Fruit fly (Drosophila melanogaster) whole organism, embryonic: ENCODE data around the gene Teh2.
A peak's percentile ranks its signal among the peaks of the same experiment; 100 is the strongest.

Experiments used
- CG10565 ChIP-seq: fragments of 200-800 bp; sonication (Bioruptor generic); optimal IDR thresholded peaks from 3 replicates; lab custom pipeline; 2016; ENCODE audit warnings: missing biosample characterization, mild to moderate bottlenecking, missing genetic modification characterization
- CG12155 ChIP-seq: fragments of 200-800 bp; sonication (Bioruptor generic); optimal IDR thresholded peaks from 3 replicates; lab custom pipeline; 2016; ENCODE audit warnings: missing biosample characterization, missing genetic modification characterization
- CG12299 ChIP-seq: fragments of 200-800 bp; sonication (Bioruptor generic); optimal IDR thresholded peaks from 2 replicates; lab custom pipeline; 2018; ENCODE audit warnings: missing biosample characterization, mild to moderate bottlenecking, missing genetic modification characterization
- CG12659 ChIP-seq: fragments of 200-800 bp; sonication (Bioruptor generic); optimal IDR thresholded peaks from 3 replicates; lab custom pipeline; 2017; ENCODE audit warnings: mild to moderate bottlenecking, missing biosample characterization, missing genetic modification reagents, missing genetic modification characterization
- CG12942 ChIP-seq: fragments of 200-800 bp; sonication (Bioruptor generic); optimal IDR thresholded peaks from 3 replicates; lab custom pipeline; 2016; ENCODE audit warnings: missing biosample characterization, missing genetic modification characterization
- CG14710 ChIP-seq: fragments of 200-800 bp; sonication (Bioruptor generic); optimal IDR thresholded peaks from 3 replicates; lab custom pipeline; 2019; ENCODE audit warnings: missing biosample characterization, mild to moderate bottlenecking, missing genetic modification characterization, moderate library complexity
- CG15514 ChIP-seq: fragments of 200-800 bp; sonication (Bioruptor generic); optimal IDR thresholded peaks from 3 replicates; lab custom pipeline; 2017; ENCODE audit warnings: missing biosample characterization, missing genetic modification characterization, mild to moderate bottlenecking, moderate library complexity, missing genetic modification reagents
- CG15601 ChIP-seq: fragments of 200-800 bp; sonication (Bioruptor generic); optimal IDR thresholded peaks from 3 replicates; lab custom pipeline; 2019; ENCODE audit warnings: missing biosample characterization, mild to moderate bottlenecking, missing genetic modification characterization, moderate library complexity
- CG16863 ChIP-seq: fragments of 200-800 bp; sonication (Bioruptor generic); optimal IDR thresholded peaks from 3 replicates; lab custom pipeline; 2016; ENCODE audit warnings: missing biosample characterization, missing genetic modification characterization
- CG17186 ChIP-seq: fragments of 200-800 bp; sonication (Bioruptor generic); optimal IDR thresholded peaks from 3 replicates; lab custom pipeline; 2017; ENCODE audit warnings: missing biosample characterization, missing genetic modification reagents, missing genetic modification characterization
- CG17359 ChIP-seq: fragments of 200-800 bp; sonication (Bioruptor generic); optimal IDR thresholded peaks from 3 replicates; lab custom pipeline; 2018; ENCODE audit warnings: missing biosample characterization, mild to moderate bottlenecking, missing genetic modification characterization, moderate library complexity
- CG42726 ChIP-seq: fragments of 200-800 bp; sonication (Bioruptor generic); IDR thresholded peaks from 2 replicates; pipeline ENCODE4 v1.3.6; 2022; ENCODE audit warnings: missing biosample characterization, missing genetic modification characterization; ENCODE audit not compliant: partially characterized antibody
- CG43689 ChIP-seq: fragments of 200-800 bp; sonication (Bioruptor generic); IDR thresholded peaks from 2 replicates; pipeline ENCODE4 v1.3.6; 2022; ENCODE audit warnings: missing biosample characterization, missing genetic modification characterization
- CG4707 ChIP-seq: fragments of 200-800 bp; sonication (Bioruptor generic); optimal IDR thresholded peaks from 2 replicates; lab custom pipeline; 2018; ENCODE audit warnings: missing biosample characterization, mild to moderate bottlenecking, missing genetic modification characterization, moderate library complexity
- CG6683 ChIP-seq: fragments of 200-800 bp; sonication (Bioruptor generic); optimal IDR thresholded peaks from 2 replicates; lab custom pipeline; 2017; ENCODE audit warnings: missing biosample characterization, mild to moderate bottlenecking, missing genetic modification characterization, missing genetic modification reagents
- CG9817 ChIP-seq: fragments of 200-800 bp; sonication (Bioruptor generic); optimal IDR thresholded peaks from 2 replicates; lab custom pipeline; 2018; ENCODE audit warnings: missing biosample characterization, mild to moderate bottlenecking, missing genetic modification characterization, moderate library complexity
- CkIIα-i1 ChIP-seq: fragments of 200-800 bp; sonication (Bioruptor generic); IDR thresholded peaks from 2 replicates; pipeline ENCODE4 v1.3.6; 2022; ENCODE audit warnings: missing biosample characterization, missing genetic modification characterization
- D ChIP-seq, 2 experiments: fragments of 200-800 bp in 1 of 2; fragments of >200 bp in 1 of 2; sonication (Bioruptor generic) in 1 of 2; optimal IDR thresholded peaks; 2 replicates in 1 of 2; 3 replicates in 1 of 2; lab custom pipeline; 2017; ENCODE audit warnings: mild to moderate bottlenecking in 1 of 2, missing biosample characterization in 1 of 2, missing genetic modification characterization in 1 of 2, missing genetic modification reagents in 1 of 2
- D19B ChIP-seq: fragments of 200-800 bp; sonication (Bioruptor generic); optimal IDR thresholded peaks from 2 replicates; lab custom pipeline; 2017; ENCODE audit warnings: missing biosample characterization, mild to moderate bottlenecking, missing genetic modification characterization
- Fer2 ChIP-seq: fragments of 200-800 bp; sonication (Bioruptor generic); optimal IDR thresholded peaks from 2 replicates; lab custom pipeline; 2018; ENCODE audit warnings: missing biosample characterization, mild to moderate bottlenecking, missing genetic modification characterization, moderate library complexity
- GATAe ChIP-seq: fragments of 200-800 bp; sonication (Bioruptor generic); conservative IDR thresholded peaks from 2 replicates; pipeline ENCODE4 v1.3.6; 2022; ENCODE audit warnings: missing biosample characterization, missing genetic modification characterization
- Hr78 ChIP-seq, 2 experiments: fragments of 200-800 bp in 1 of 2; fragments of >200 bp in 1 of 2; sonication (Bioruptor generic) in 1 of 2; optimal IDR thresholded peaks; 2 replicates each; lab custom pipeline; 2017 to 2019; ENCODE audit warnings: missing biosample characterization in 2 of 2, missing genetic modification characterization in 2 of 2, mild to moderate bottlenecking in 1 of 2, moderate library complexity in 1 of 2
- Hsf ChIP-seq: fragments of 200-800 bp; sonication (Bioruptor generic); optimal IDR thresholded peaks from 3 replicates; lab custom pipeline; 2016; ENCODE audit warnings: missing biosample characterization, missing genetic modification characterization
- Lhr ChIP-seq: fragments of 200-800 bp; sonication (Bioruptor generic); optimal IDR thresholded peaks from 3 replicates; lab custom pipeline; 2017; ENCODE audit warnings: mild to moderate bottlenecking, missing biosample characterization, missing genetic modification reagents, missing genetic modification characterization
- Poxn ChIP-seq: fragments of 200-800 bp; sonication (Bioruptor generic); IDR thresholded peaks from 2 replicates; pipeline ENCODE4 v1.3.6; 2022; ENCODE audit warnings: missing biosample characterization, missing genetic modification characterization
- Trl ChIP-seq, 3 experiments: fragments of >200 bp in 2 of 3; fragments of 200-800 bp in 1 of 3; sonication (Bioruptor generic) in 1 of 3; optimal IDR thresholded peaks; 2 replicates in 1 of 3; 3 replicates in 2 of 3; lab custom pipeline; 2016 to 2017; ENCODE audit warnings: missing biosample characterization in 1 of 3, missing genetic modification characterization in 1 of 3
- bbx ChIP-seq: fragments of 200-800 bp; sonication (Bioruptor generic); IDR thresholded peaks from 2 replicates; pipeline ENCODE4 v1.3.6; 2022; ENCODE audit warnings: missing biosample characterization, missing genetic modification characterization; ENCODE audit not compliant: partially characterized antibody
- cas ChIP-seq: fragments of 200-800 bp; sonication (Bioruptor generic); IDR thresholded peaks from 2 replicates; pipeline ENCODE4 v1.3.6; 2022; ENCODE audit warnings: missing biosample characterization, missing genetic modification characterization
- chinmo ChIP-seq: fragments of 200-800 bp; sonication (Bioruptor generic); IDR thresholded peaks from 4 replicates; pipeline ENCODE4 v1.3.6; 2022; ENCODE audit warnings: missing biosample characterization, missing genetic modification characterization; ENCODE audit not compliant: partially characterized antibody
- corto ChIP-seq: fragments of 200-800 bp; sonication (Bioruptor generic); optimal IDR thresholded peaks from 2 replicates; lab custom pipeline; 2016; ENCODE audit warnings: missing biosample characterization, mild to moderate bottlenecking, missing genetic modification characterization, moderate library complexity
- dan ChIP-seq: fragments of 200-800 bp; sonication (Bioruptor generic); IDR thresholded peaks from 2 replicates; pipeline ENCODE4 v1.3.6; 2022; ENCODE audit warnings: missing biosample characterization, missing genetic modification characterization
- danr ChIP-seq: fragments of 200-800 bp; sonication (Bioruptor generic); IDR thresholded peaks from 2 replicates; pipeline ENCODE4 v1.3.6; 2022; ENCODE audit warnings: missing biosample characterization, missing genetic modification characterization
- dimm ChIP-seq: fragments of 200-800 bp; sonication (Bioruptor generic); IDR thresholded peaks from 2 replicates; pipeline ENCODE4 v1.3.6; 2022; ENCODE audit warnings: missing biosample characterization, missing genetic modification characterization
- eve ChIP-seq, 2 experiments: fragments of >200 bp; optimal IDR thresholded peaks; 2 replicates each; lab custom pipeline; 2017; ENCODE audit warnings: missing biosample characterization in 2 of 2, missing genetic modification characterization in 2 of 2
- eyg ChIP-seq: fragments of 200-800 bp; sonication (Bioruptor generic); optimal IDR thresholded peaks from 3 replicates; lab custom pipeline; 2016; ENCODE audit warnings: missing biosample characterization, missing genetic modification characterization
- gce ChIP-seq: fragments of 200-800 bp; sonication (Bioruptor generic); IDR thresholded peaks from 3 replicates; pipeline ENCODE4 v1.3.6; 2022; ENCODE audit warnings: missing biosample characterization, missing genetic modification characterization
- jing ChIP-seq: fragments of 200-800 bp; sonication (Bioruptor generic); optimal IDR thresholded peaks from 2 replicates; lab custom pipeline; 2018; ENCODE audit warnings: missing biosample characterization, mild to moderate bottlenecking, missing genetic modification characterization
- klu ChIP-seq: fragments of 200-800 bp; sonication (Bioruptor generic); IDR thresholded peaks from 2 replicates; pipeline ENCODE4 v1.3.6; 2022; ENCODE audit warnings: missing biosample characterization, missing genetic modification characterization
- lola ChIP-seq, 3 experiments: fragments of >200 bp in 2 of 3; fragments of 200-800 bp in 1 of 3; sonication (Bioruptor generic) in 1 of 3; optimal IDR thresholded peaks; 2 replicates each; lab custom pipeline; 2017 to 2019; ENCODE audit warnings: missing biosample characterization in 3 of 3, missing genetic modification characterization in 3 of 3, mild to moderate bottlenecking in 1 of 3, moderate library complexity in 1 of 3
- otp ChIP-seq: fragments of 200-800 bp; sonication (Bioruptor generic); IDR thresholded peaks from 3 replicates; pipeline ENCODE4, ENCODE4 v1.3.6; 2022; ENCODE audit warnings: missing biosample characterization, missing genetic modification characterization
- psq ChIP-seq: fragments of 200-800 bp; sonication (Bioruptor generic); optimal IDR thresholded peaks from 2 replicates; lab custom pipeline; 2017; ENCODE audit warnings: missing biosample characterization, missing genetic modification characterization
- sim ChIP-seq: fragments of 200-800 bp; sonication (Bioruptor generic); IDR thresholded peaks from 2 replicates; pipeline ENCODE4 v1.3.6; 2022; ENCODE audit warnings: missing biosample characterization, missing genetic modification characterization
- sisA ChIP-seq: fragments of 200-800 bp; sonication (Bioruptor generic); IDR thresholded peaks from 2 replicates; pipeline ENCODE4 v1.3.6; 2022; ENCODE audit warnings: missing biosample characterization, missing genetic modification characterization
- slou ChIP-seq: fragments of 200-800 bp; sonication (Bioruptor generic); optimal IDR thresholded peaks from 3 replicates; lab custom pipeline; 2016; ENCODE audit warnings: missing biosample characterization, missing genetic modification characterization
- slp2 ChIP-seq: fragments of 200-800 bp; sonication (Bioruptor generic); optimal IDR thresholded peaks from 2 replicates; lab custom pipeline; 2016; ENCODE audit warnings: missing biosample characterization, missing genetic modification characterization
- toy ChIP-seq: fragments of 200-800 bp; sonication (Bioruptor generic); IDR thresholded peaks from 2 replicates; pipeline ENCODE4 v1.3.6; 2022; ENCODE audit warnings: missing biosample characterization, missing genetic modification characterization
- vnd ChIP-seq: fragments of 200-800 bp; sonication (Bioruptor generic); IDR thresholded peaks from 3 replicates; pipeline ENCODE4 v1.3.6; 2022; ENCODE audit warnings: missing biosample characterization, missing genetic modification characterization; ENCODE audit not compliant: partially characterized antibody

The Teh2 gene

dm6 chr3L:4228187-4228836, 40.5 kb upstream of the Teh2 start (continued):
- TF ChIP-seq chinmo (GFP tag; lab: Robert Waterston, UW) (no peak), CG42726 (no peak), CG16863 (GFP tag; lab: Kevin White, UChicago) (peak; percentile 97), slou (GFP tag; lab: Kevin White, UChicago) (peak; percentile 49), Poxn (GFP tag; lab: Robert Waterston, UW) (peak; percentile 41; the same call in 1 of the 2 replicates), bbx (GFP tag; lab: Robert Waterston, UW) (no peak), CG15601 (tag; lab: Kevin White, UChicago) (peak; percentile 97), CG4707 (peak; percentile 93), CkIIα-i1 (GFP tag; lab: Robert Waterston, UW) (peak; percentile 80; the same call in 1 of the 2 replicates), CG17359 (tag; lab: Kevin White, UChicago) (peak; percentile 97), slp2 (peak; percentile 94), gce (peak; percentile 98), CG9817 (tag; lab: Kevin White, UChicago) (peak; percentile 95), eyg (GFP tag; lab: Kevin White, UChicago) (peak; percentile 92), jing (GFP tag; lab: Kevin White, UChicago) (peak; percentile 97), dimm (GFP tag; lab: Robert Waterston, UW) (peak; percentile 95), lola (GFP tag; optimal IDR thresholded peaks at IDR 0.05; lab: Kevin White, UChicago) (peak in 1 of 3 experiments; percentile 97), dan (GFP tag; lab: Robert Waterston, UW) (peak; percentile 87), CG17186 (peak; percentile 87), CG10565 (GFP tag; lab: Kevin White, UChicago) (peak; percentile 77), CG15514 (peak; percentile 77), CG12299 (tag; lab: Kevin White, UChicago) (peak; percentile 92), D (optimal IDR thresholded peaks at IDR 0.05; lab: Kevin White, UChicago) (no peak), D (GFP tag; optimal IDR thresholded peaks at IDR 0.05; lab: Kevin White, UChicago) (peak; percentile 97), eve (GFP tag; optimal IDR thresholded peaks at IDR 0.05; lab: Kevin White, UChicago) (peak in 1 of 2 experiments; percentile 97), D19B (GFP tag; lab: Kevin White, UChicago) (peak; percentile 43), CG6683 (GFP tag; lab: Kevin White, UChicago) (peak; percentile 85), Hsf (GFP tag; lab: Kevin White, UChicago) (peak; percentile 96), Lhr (GFP tag; lab: Kevin White, UChicago) (peak; percentile 96), sisA (peak; percentile 99), toy (GFP tag; lab: Robert Waterston, UW) (peak; percentile 73), Fer2 (peak; percentile 88), Hr78 (GFP tag; optimal IDR thresholded peaks at IDR 0.05; lab: Kevin White, UChicago) (peak in 1 of 2 experiments; percentile 92), cas (GFP tag; lab: Robert Waterston, UW) (peak; percentile 67; the same call in 1 of the 2 replicates), psq (GFP tag; lab: Kevin White, UChicago) (peak; percentile 92), CG14710 (tag; lab: Kevin White, UChicago) (peak; percentile 96), danr (peak; percentile 96), corto (GFP tag; lab: Kevin White, UChicago) (peak; percentile 83), klu (GFP tag; lab: Robert Waterston, UW) (peak; percentile 87), GATAe (peak; percentile 49; the same call in 1 of the 2 replicates), CG12942 (GFP tag; lab: Kevin White, UChicago) (peak; percentile 93), CG12155 (GFP tag; lab: Kevin White, UChicago) (peak; percentile 85), vnd (GFP tag; lab: Robert Waterston, UW) (no peak), CG43689 (peak; percentile 92), CG12659 (GFP tag; lab: Kevin White, UChicago) (peak; percentile 96), sim (peak; percentile 95), Trl (optimal IDR thresholded peaks at IDR 0.05; lab: Kevin White, UChicago) (no peak), Trl (GFP tag; optimal IDR thresholded peaks at IDR 0.05; lab: Kevin White, UChicago) (peak; percentile 94), otp (peak; percentile 99)
